Worm (Caenorhabditis elegans) whole organism, L4/young adult: Measurements from ENCODE around the gene mps-2.
"Not testable (repeated sequence)": the region's sequence is repeated elsewhere in the genome, so short reads cannot be mapped to it uniquely, and the experiment has no call there.

Source experiments
- W03F9.2 ChIP-seq: fragments of 150-350 bp; optimal IDR thresholded peaks from 2 replicates; lab custom pipeline; 2014; ENCODE audit warnings: missing biosample characterization, missing genetic modification characterization
- dao-5 ChIP-seq: sonication (generic microtip); optimal IDR thresholded peaks from 2 replicates; lab custom pipeline; 2016; ENCODE audit warnings: missing genotype, missing genetic modification characterization, moderate library complexity, missing compliant biosample characterization
- him-1 ChIP-seq: sonication (generic microtip); optimal IDR thresholded peaks from 2 replicates; lab custom pipeline; 2016; ENCODE audit warnings: missing genotype, missing genetic modification reagents, missing genetic modification characterization, missing compliant biosample characterization

ce11 chrII:312110-312509, at the start of gene mps-2:
- TF ChIP-seq him-1; W03F9.2 (tag; lab: Kevin White, UChicago); dao-5 (tag; lab: Kevin White, UChicago): not testable (repeated sequence)
